Fruit fly (Drosophila melanogaster) whole organism, wandering third instar larva: ENCODE results near the gene CG43273.

Source experiments
- Abd-B ChIP-seq: fragments of >200 bp; optimal IDR thresholded peaks from 2 replicates; lab custom pipeline; 2017; ENCODE audit warnings: missing biosample characterization, missing genetic modification characterization
- CG9705 ChIP-seq: fragments of 200-800 bp; sonication (Bioruptor generic); optimal IDR thresholded peaks from 2 replicates; lab custom pipeline; 2018; ENCODE audit warnings: missing biosample characterization, mild to moderate bottlenecking, missing genetic modification characterization
- Hr78 ChIP-seq: fragments of >200 bp; optimal IDR thresholded peaks from 2 replicates; lab custom pipeline; 2017; ENCODE audit warnings: missing biosample characterization, missing genetic modification characterization
- Sp1 ChIP-seq: fragments of 200-800 bp; sonication (Bioruptor generic); optimal IDR thresholded peaks from 3 replicates; lab custom pipeline; 2019; ENCODE audit warnings: missing biosample characterization, mild to moderate bottlenecking, missing genetic modification characterization, moderate library complexity
- Vsx2 ChIP-seq: fragments of 200-300, 225-300 bp; sonication (Bioruptor generic); optimal IDR thresholded peaks from 2 replicates; lab custom pipeline; 2018; ENCODE audit warnings: missing biosample characterization, missing genetic modification characterization; ENCODE audit not compliant: partially characterized antibody
- brk ChIP-seq: fragments of 200-800 bp; sonication (Bioruptor generic); optimal IDR thresholded peaks from 2 replicates; lab custom pipeline; 2016; ENCODE audit warnings: missing biosample characterization, mild to moderate bottlenecking, missing genetic modification characterization
- pan ChIP-seq: fragments of >200 bp; optimal IDR thresholded peaks from 2 replicates; lab custom pipeline; 2017
- rgr ChIP-seq: fragments of 200-800 bp; sonication (Bioruptor generic); optimal IDR thresholded peaks from 3 replicates; lab custom pipeline; 2016; ENCODE audit warnings: missing biosample characterization, mild to moderate bottlenecking, missing genetic modification characterization

DNA sequence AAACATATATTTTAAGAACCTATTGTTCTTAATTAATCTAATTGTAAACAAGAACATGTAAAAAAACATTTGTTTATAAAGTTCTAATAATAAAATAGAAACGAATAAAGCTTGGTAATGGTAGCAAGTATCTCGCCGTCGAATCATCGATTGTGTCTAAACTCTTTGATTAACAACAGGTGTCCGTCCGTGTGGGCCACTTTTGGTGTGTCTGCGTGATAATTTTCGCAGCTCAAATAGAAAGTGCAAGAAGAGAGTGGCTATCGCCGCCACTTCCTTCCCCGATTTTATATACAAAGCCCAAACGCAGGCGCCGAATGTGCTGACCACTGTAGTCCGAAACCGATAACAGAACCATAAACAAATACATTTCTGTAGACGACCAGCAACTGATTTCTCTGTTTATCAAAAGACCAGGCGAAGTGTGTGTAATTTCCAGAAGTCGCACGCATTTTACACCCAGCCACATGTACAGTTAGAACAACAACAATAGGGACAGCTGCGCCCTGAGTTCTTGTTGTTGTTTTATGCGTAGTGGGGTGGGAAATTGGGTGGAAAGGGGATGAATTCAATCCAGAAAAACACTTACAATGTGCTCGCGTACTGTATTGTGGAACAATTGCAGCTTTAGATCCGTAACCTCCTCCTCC, 17.0 kb upstream of the CG43273 start:
- TF ChIP-seq brk (GFP tag; lab: Kevin White, UChicago) (no peak), Hr78 (GFP tag; lab: Kevin White, UChicago) (no peak), Sp1 (GFP tag; lab: Kevin White, UChicago) (no peak), CG9705 (GFP tag; lab: Kevin White, UChicago) (no peak), Abd-B (no peak), pan (lab: Kevin White, UChicago) (no peak), rgr (GFP tag; lab: Kevin White, UChicago) (no peak), Vsx2 (no peak)
